Worm (Caenorhabditis elegans) whole organism, midembryonic: ENCODE results near the gene ddx-19.

Source experiments
- T22C8.4 ChIP-seq: fragments of 200-800 bp; sonication (Bioruptor generic); IDR thresholded peaks from 2 replicates; pipeline ENCODE4 v1.3.6; 2022; ENCODE audit warnings: missing genetic modification characterization, missing compliant biosample characterization
- cog-1 ChIP-seq: sonication (generic microtip); optimal IDR thresholded peaks from 2 replicates; lab custom pipeline; 2016; ENCODE audit warnings: missing genetic modification characterization, missing compliant biosample characterization
- flt-1 ChIP-seq: fragments of 200-800 bp; sonication (Bioruptor generic); IDR thresholded peaks from 2 replicates; pipeline ENCODE4 v1.3.6; 2022; ENCODE audit warnings: missing genetic modification characterization, missing compliant biosample characterization
- klf-2 ChIP-seq: fragments of 200-800 bp; sonication (Bioruptor generic); conservative IDR thresholded peaks from 2 replicates; pipeline ENCODE4 v1.3.6; 2022; ENCODE audit warnings: missing genetic modification reagents, missing genetic modification characterization, missing compliant biosample characterization
- med-1 ChIP-seq: sonication (generic microtip); optimal IDR thresholded peaks from 2 replicates; lab custom pipeline; 2017; ENCODE audit warnings: missing genetic modification characterization, mild to moderate bottlenecking, missing compliant biosample characterization, antibody characterized with exemption, missing genetic modification reagents; ENCODE audit not compliant: insufficient read depth
- ref-1 ChIP-seq: fragments of 200-800 bp; sonication (Bioruptor generic); conservative IDR thresholded peaks from 2 replicates; pipeline ENCODE4 v1.3.6; 2022; ENCODE audit warnings: missing genetic modification reagents, missing genetic modification characterization, missing compliant biosample characterization
- tab-1 ChIP-seq: fragments of 200-800 bp; sonication (Bioruptor generic); IDR thresholded peaks from 2 replicates; pipeline ENCODE4 v1.3.6; 2022; ENCODE audit warnings: missing genetic modification characterization, missing compliant biosample characterization
- ztf-23 ChIP-seq: fragments of 200-800 bp; sonication (Bioruptor generic); IDR thresholded peaks from 2 replicates; pipeline ENCODE4 v1.3.6; 2022; ENCODE audit warnings: missing genetic modification reagents, missing genetic modification characterization, missing compliant biosample characterization
- ztf-29 ChIP-seq: fragments of 200-800 bp; sonication (Bioruptor generic); IDR thresholded peaks from 2 replicates; pipeline ENCODE4 v1.3.6; 2022; ENCODE audit warnings: missing genetic modification reagents, missing genetic modification characterization, missing compliant biosample characterization

ddx-19 gene

DNA sequence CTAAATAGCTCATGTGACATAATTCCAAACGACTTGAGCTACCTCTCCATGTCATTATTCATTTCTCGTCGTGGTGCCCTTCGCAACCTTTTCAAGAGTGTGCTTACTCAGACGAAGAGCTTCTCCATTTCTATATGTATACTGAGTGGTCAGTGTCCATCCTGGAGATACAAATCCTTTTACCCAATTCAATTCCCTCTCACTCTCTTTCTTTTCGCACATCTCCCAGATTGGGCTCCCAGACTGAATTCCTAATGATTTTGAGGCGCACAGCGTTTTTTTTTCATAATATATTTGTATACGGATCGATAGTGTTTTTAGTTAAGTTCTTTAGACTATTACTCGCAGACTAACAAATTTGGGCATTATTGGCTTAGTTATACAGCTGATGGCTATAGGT lies 36.3 kb downstream of the ddx-19 start:
- no peak for TF ChIP-seq cog-1 (tag; lab: Kevin White, UChicago)
- TF ChIP-seq flt-1 = no peak
- no peak for TF ChIP-seq med-1 (GFP tag; lab: Kevin White, UChicago)
- TF ChIP-seq ztf-23 = no peak
- no peak for TF ChIP-seq T22C8.4 (GFP tag; lab: Robert Waterston, UW)
- no peak for TF ChIP-seq ref-1 (GFP tag; lab: Robert Waterston, UW)

DNA sequence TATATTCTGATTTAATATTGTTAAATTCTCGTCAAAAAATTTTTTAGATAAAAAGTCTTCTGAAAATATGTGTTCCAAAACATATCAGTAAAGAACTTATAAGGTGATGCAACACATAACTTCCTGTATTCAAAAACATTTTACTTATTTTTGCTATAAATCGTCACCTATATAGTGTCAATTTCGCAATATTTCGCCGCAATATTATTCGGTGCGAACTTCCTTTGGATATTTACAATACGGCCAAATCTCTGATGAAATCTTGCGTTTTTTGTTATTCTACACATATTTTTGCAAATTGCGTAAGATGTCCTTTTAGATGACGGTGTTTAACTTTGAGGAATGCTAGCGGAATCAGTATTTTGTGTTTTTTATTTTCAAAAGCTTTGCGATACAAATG lies 36.8 kb downstream of the ddx-19 start:
- TF ChIP-seq ref-1 (GFP tag; lab: Robert Waterston, UW) (no peak), ztf-23 (no peak), flt-1 (no peak), T22C8.4 (GFP tag; lab: Robert Waterston, UW) (no peak)

DNA sequence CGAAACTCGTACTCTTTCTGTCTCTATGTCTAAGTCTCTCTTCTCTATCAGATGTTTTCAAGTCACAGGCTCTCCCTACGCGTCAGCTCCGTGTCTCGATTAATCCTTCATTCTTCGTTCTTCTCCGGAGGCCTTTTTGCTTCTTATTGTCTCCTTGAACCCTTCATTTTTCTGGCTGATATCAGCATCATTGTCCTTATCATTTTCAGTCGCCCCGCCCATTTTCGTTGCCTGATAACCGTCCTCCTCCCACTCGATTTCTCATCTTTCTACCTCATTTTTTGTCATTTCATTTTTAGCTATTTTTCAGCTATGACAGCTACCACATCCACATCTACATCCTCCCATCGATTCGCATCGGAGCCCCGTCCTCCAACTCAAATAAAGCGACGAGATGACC lies 37.4 kb downstream of the ddx-19 start, which contains the start of gene B0457.6:
Gene B0457.6, plus strand, starts transcription at position 284 of the 400 bp plus-strand sequence.
- TF ChIP-seq tab-1 (no peak), klf-2 (no peak), ztf-29 (no peak), flt-1 (no peak)

DNA sequence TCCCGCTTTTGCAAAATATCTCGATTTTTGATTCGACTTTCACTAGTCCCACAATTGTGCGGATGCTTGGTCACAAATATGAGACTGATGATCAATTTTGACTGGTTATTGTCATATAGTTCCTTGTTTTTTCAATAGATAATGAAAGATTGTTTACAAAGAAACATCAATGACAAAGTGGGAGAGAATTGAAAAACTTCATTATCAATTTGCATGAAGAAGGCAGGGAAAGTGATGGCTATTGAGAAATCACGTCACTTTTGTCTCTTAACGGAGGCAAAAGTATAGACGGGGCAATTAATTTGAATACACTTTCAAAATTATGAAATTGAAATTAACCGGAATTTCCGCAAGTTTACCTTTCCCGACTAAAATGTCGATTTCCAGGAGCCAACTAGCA lies 38.5 kb downstream of the ddx-19 start:
- TF ChIP-seq ref-1 (GFP tag; lab: Robert Waterston, UW) (no peak), klf-2 (no peak), ztf-29 (no peak), ztf-23 (no peak), med-1 (GFP tag; lab: Kevin White, UChicago) (no peak), T22C8.4 (GFP tag; lab: Robert Waterston, UW) (no peak), tab-1 (no peak), cog-1 (tag; lab: Kevin White, UChicago) (no peak), flt-1 (no peak)

DNA sequence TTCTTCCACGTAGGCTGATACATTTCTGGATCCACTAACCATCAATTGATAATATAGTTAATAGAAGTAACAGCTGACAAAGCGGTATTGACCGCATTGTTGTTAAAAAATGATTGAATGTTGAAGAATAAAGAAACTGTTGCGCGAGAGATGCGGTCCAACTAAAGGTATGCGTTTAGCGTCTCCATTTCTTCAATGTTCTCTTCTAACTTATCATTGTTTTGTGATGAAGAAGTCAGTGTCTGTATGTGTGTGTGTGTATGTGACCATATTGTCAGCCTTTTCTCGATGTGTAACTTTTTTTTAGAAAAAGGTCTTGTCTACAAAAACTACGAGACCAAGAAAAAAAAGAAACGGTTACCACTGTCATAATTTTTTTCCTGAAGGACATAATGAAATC lies 41.8 kb downstream of the ddx-19 start, which contains the start of gene B0457.2:
Gene B0457.2, minus strand, starts transcription at position 101 of the 400 bp plus-strand sequence.
- TF ChIP-seq tab-1 (no peak), ztf-23 (no peak), T22C8.4 (GFP tag; lab: Robert Waterston, UW) (no peak), med-1 (GFP tag; lab: Kevin White, UChicago) (no peak), ref-1 (GFP tag; lab: Robert Waterston, UW) (no peak), klf-2 (no peak)

DNA sequence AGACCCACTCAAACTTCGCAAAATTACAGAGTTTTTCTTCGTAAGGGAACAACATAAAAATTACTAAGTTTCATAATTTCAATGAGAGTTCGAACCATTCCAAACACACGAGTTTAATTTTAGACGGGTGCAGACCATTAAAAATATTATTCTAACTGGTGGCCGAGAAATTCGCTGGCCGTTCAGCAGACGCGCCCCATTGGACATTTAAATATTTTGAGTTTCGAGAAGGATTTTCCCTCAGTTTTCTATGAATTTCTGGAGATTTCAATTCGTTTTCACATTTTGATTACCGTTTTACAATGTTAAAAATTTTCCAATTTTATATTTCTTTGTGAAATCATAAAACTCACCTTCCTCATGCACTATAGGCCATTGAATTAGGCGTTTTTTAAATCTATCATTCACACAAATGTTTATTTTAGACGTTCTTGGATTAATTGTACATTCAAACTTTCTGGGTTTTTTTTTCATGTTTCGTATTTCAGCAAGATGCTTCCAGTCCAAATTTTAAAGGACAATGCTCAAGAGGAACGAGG lies 42.6 kb downstream of the ddx-19 start, which contains the start of gene cct-2:
Gene cct-2, plus strand, starts transcription at position 489 of the 539 bp plus-strand sequence.
- TF ChIP-seq flt-1 (no peak), med-1 (GFP tag; lab: Kevin White, UChicago) (no peak), ref-1 (GFP tag; lab: Robert Waterston, UW) (no peak), ztf-29 (no peak), klf-2 (no peak), ztf-23 (no peak), tab-1 (no peak), cog-1 (tag; lab: Kevin White, UChicago) (no peak), T22C8.4 (GFP tag; lab: Robert Waterston, UW) (no peak)

DNA sequence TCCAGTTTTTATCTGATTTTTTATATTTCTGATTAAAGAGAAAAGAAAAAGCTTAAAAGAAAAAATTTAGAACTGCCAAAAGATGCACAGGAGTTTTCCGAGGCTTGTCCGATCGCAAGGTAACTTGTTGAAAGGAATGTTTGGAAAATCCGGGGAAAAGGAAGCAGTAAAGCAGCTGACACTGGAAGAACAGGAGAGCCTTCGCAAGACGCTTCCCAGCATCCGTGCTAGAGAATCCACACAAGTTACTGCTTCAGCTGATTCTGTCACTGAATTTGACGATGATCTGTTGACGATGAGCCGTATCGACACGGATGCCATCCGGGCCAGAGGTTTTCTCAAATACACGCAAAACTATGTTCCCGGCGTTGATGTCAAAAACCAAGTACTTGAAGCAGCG lies 45.1 kb downstream of the ddx-19 start, which contains the start of gene mrpl-50:
Gene mrpl-50, plus strand, starts transcription at position 71 of the 400 bp plus-strand sequence.
- no peak for TF ChIP-seq med-1 (GFP tag; lab: Kevin White, UChicago)
- TF ChIP-seq tab-1 = no peak
- TF ChIP-seq ref-1 (GFP tag; lab: Robert Waterston, UW) = no peak
- no peak for TF ChIP-seq ztf-23
- TF ChIP-seq klf-2 = no peak

DNA sequence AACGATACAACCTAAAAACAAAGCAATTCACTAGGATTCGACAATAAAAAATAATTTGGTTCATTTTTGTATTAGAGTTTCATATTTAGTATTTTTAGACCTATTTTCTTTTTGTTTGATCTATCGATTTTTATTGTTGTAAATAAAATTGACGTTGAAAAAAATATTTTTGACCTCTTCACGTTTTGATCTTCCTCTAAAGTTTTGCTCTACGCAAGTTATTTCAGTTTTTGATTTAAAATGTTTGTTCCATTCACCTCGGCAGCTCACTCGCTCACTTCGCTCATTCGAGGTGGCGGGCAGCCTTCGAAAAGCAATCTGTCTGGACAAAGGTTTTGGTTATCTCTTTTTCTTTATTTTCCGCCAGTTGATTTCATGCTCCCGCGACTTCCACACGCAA lies 46.1 kb downstream of the ddx-19 start, which contains the start of gene enol-1:
Gene enol-1, plus strand, starts transcription at position 235 of the 400 bp plus-strand sequence.
- TF ChIP-seq cog-1 (tag; lab: Kevin White, UChicago) (no peak), ztf-23 (no peak), klf-2 (no peak), ref-1 (GFP tag; lab: Robert Waterston, UW) (no peak), T22C8.4 (GFP tag; lab: Robert Waterston, UW) (no peak), ztf-29 (no peak), tab-1 (no peak), med-1 (GFP tag; lab: Kevin White, UChicago) (no peak), flt-1 (no peak)

DNA sequence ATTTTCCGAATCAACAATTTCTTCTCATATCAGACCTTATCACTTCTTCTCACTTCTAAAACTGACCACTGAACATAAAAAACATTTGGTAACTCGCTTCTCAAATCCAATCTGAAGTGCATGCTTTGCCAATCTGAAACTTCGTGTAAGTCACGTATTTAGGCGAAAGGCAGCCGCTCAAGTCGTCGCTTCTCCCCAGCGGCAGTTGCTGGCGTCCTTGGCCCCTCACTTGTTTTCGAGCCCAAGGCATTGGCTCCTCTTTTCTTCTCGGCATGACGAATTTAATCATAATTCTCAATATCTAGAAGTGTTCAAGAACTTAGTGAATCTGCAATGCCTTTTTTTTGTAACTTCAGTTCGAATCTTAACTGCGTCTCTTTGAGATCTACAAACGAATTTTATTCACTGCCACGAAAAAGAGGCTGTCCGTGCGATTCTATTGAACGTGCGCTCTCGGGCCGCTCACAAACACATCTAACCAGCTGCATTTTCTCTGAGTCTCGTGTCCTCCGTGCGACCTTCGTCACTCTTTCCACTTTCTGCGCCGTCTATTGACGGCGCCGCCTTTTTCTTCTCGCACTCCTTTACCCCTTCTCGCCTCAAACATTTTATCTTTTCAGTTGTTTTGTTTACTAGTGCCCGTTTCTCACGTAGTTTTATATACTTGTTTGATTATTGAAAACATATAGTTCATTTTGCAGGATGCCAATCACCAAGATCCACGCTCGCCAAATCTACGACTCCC lies 46.9 kb downstream of the ddx-19 start:
- TF ChIP-seq ztf-23 (no peak), T22C8.4 (GFP tag; lab: Robert Waterston, UW) (no peak), ztf-29 (no peak), klf-2 (no peak), ref-1 (GFP tag; lab: Robert Waterston, UW) (no peak), tab-1 (no peak), flt-1 (no peak), cog-1 (tag; lab: Kevin White, UChicago) (no peak), med-1 (GFP tag; lab: Kevin White, UChicago) (no peak)

DNA sequence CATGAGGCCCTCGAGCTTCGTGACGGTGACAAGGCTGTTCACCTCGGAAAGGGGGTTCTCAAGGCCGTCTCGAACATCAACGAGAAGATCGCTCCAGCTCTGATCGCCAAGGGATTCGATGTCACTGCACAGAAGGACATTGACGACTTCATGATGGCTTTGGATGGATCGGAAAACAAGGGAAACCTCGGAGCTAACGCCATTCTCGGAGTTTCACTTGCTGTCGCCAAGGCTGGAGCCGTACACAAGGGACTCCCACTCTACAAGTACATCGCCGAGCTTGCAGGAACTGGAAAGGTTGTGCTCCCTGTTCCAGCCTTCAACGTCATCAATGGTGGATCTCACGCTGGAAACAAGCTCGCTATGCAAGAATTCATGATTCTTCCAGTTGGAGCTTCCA lies 47.7 kb downstream of the ddx-19 start:
- no peak for TF ChIP-seq klf-2
- TF ChIP-seq ztf-23 = no peak
- TF ChIP-seq med-1 (GFP tag; lab: Kevin White, UChicago) = no peak
- TF ChIP-seq tab-1 = no peak
- no peak for TF ChIP-seq T22C8.4 (GFP tag; lab: Robert Waterston, UW)
- TF ChIP-seq flt-1 = no peak
